Worm (Caenorhabditis elegans) whole organism, L4 larva: ENCODE measurements around the gene W09D6.4.

Source experiments
- F37D6.2 ChIP-seq: sonication (generic microtip); optimal IDR thresholded peaks from 2 replicates; lab custom pipeline; 2016; ENCODE audit warnings: mild to moderate bottlenecking, missing genetic modification characterization, missing compliant biosample characterization
- ZK546.5 ChIP-seq, 2 experiments: sonication (generic microtip); optimal IDR thresholded peaks; 2 replicates each; lab custom pipeline; 2017; ENCODE audit warnings: missing biosample characterization in 2 of 2, missing genetic modification characterization in 2 of 2
- aha-1 ChIP-seq: fragments of 150-350 bp; peaks from one replicate; lab custom pipeline; 2014; ENCODE audit warnings: missing biosample characterization, missing genetic modification characterization
- ceh-28 ChIP-seq: fragments of 150-350 bp; optimal IDR thresholded peaks from 2 replicates; lab custom pipeline; 2014; ENCODE audit warnings: missing biosample characterization, missing genetic modification reagents, missing genetic modification characterization
- ceh-32 ChIP-seq: sonication (generic microtip); optimal IDR thresholded peaks from 2 replicates; lab custom pipeline; 2016; ENCODE audit warnings: mild to moderate bottlenecking, missing genetic modification characterization, missing compliant biosample characterization; ENCODE audit not compliant: poor library complexity
- daf-12 ChIP-seq: fragments of 150-350 bp; optimal IDR thresholded peaks from 2 replicates; lab custom pipeline; 2014; ENCODE audit warnings: missing biosample characterization, missing genetic modification reagents, missing genetic modification characterization
- gei-8 ChIP-seq: fragments of 200-800 bp; sonication (Bioruptor generic); optimal IDR thresholded peaks from 2 replicates; lab custom pipeline; 2018; ENCODE audit warnings: mild to moderate bottlenecking, missing genetic modification characterization, missing compliant biosample characterization
- mdt-29 ChIP-seq: fragments of 200-800 bp; sonication (Bioruptor generic); IDR thresholded peaks from 2 replicates; pipeline ENCODE4 v1.3.6; 2022; ENCODE audit warnings: missing genetic modification reagents, missing genetic modification characterization, missing compliant biosample characterization
- php-3 ChIP-seq: fragments of 200-800 bp; sonication (Bioruptor generic); IDR thresholded peaks from 2 replicates; pipeline ENCODE4 v1.3.6; 2022; ENCODE audit warnings: missing genetic modification reagents, missing genetic modification characterization, missing compliant biosample characterization
- zip-2 ChIP-seq: fragments of 150-350 bp; optimal IDR thresholded peaks from 2 replicates; lab custom pipeline; 2014; ENCODE audit warnings: missing biosample characterization, missing genetic modification characterization

Gene W09D6.4

ce11 chrIII:11127528-11127927 lies 48.0 kb downstream of the W09D6.4 start, which contains the start of gene Y48A6C.8:
Gene Y48A6C.8 (minus strand): TSS chrIII:11127628.
- TF ChIP-seq php-3 (no peak), daf-12 (tag; lab: Kevin White, UChicago) (no peak), F37D6.2 (no peak), ceh-32 (tag; lab: Kevin White, UChicago) (no peak), zip-2 (tag; lab: Kevin White, UChicago) (no peak), gei-8 (no peak), mdt-29 (GFP tag; lab: Robert Waterston, UW) (no peak)
- TF ChIP-seq, all 104 proteins: peak for 0

DNA sequence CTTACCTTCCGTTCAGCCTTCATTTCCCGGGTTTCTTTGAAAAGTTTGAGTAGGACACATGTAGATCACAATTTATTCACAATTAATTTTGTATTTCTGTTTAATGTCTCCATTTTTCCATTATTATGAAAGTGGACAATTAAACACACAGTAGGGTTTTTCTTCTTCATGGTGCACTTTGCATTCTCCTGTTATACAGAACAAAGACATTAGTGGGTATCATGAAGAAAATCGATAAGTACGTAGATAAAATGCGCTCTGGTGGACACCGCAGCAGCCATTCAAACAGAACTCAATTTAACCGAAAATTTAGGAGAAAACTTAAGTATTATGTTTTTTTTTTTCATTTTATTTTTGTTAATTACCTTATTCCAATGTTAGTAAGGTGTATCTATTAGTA lies 49.8 kb downstream of the W09D6.4 start:
- TF ChIP-seq ZK546.5 (tag; optimal IDR thresholded peaks at IDR 0.05; lab: Kevin White, UChicago) (no peak), aha-1 (tag; lab: Kevin White, UChicago) (peak; percentile 61), ceh-28 (peak; percentile 0)
- TF ChIP-seq, all 104 proteins: peak for 2
